Fruit fly (Drosophila melanogaster): ENCODE measurements around the gene CG33643.

Gene CG33643

DNA sequence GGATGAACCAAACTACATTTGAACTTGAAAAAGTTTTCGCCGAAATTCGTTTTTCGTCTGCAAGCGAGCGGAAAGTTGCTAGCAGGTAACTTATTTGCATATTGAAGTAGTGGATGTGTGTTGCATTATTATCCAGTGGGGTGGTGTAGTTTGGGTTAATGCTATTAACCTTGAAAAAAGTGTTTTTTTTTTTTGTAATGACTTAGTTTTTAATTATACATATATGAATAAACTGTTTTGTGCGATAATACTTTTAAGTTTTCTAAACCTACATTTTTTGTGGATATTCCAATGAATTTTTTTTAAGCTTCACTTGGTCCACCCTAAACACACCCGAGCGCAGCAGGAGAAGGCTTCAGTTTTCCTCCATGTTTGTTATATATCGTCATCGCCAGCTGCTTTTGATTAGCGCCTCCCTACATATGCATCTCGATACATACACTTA is 40.1 kb downstream of the CG33643 start:
- TF ChIP-seq Hnf4 (GFP tag; optimal IDR thresholded peaks at IDR 0.05) (peak; percentile 70), woc (GFP tag; optimal IDR thresholded peaks at IDR 0.05) (peak; percentile 75), CrebA (GFP tag; optimal IDR thresholded peaks at IDR 0.05; ENCODE audit: borderline replicate concordance) (peak; percentile 32), br (GFP tag; optimal IDR thresholded peaks at IDR 0.05) (peak; percentile 91), psq (GFP tag; optimal IDR thresholded peaks at IDR 0.05) (peak; percentile 81), Hr83 (GFP tag; optimal IDR thresholded peaks at IDR 0.05; ENCODE audit: poor library complexity, severe bottlenecking) (no peak), Rel (GFP tag; optimal IDR thresholded peaks at IDR 0.05) (peak; percentile 48), Rel (tag; optimal IDR thresholded peaks at IDR 0.05) (peak; percentile 40), tai (GFP tag; optimal IDR thresholded peaks at IDR 0.05) (peak; percentile 10), HLH106 (tag; optimal IDR thresholded peaks at IDR 0.05) (peak; percentile 79), dl (GFP tag; optimal IDR thresholded peaks at IDR 0.05; ENCODE audit: insufficient read depth in 1 of 2, partially characterized antibody in 2 of 2) (no peak), foxo (GFP tag; optimal IDR thresholded peaks at IDR 0.05) (peak in 1 of 2 experiments; percentile 91), Sp1 (GFP tag; optimal IDR thresholded peaks at IDR 0.05) (peak; percentile 95), fru (GFP tag; optimal IDR thresholded peaks at IDR 0.05) (peak; percentile 87), Dfd (GFP tag; optimal IDR thresholded peaks at IDR 0.05) (no peak), h (GFP tag; optimal IDR thresholded peaks at IDR 0.05) (peak; percentile 89), usp (GFP tag; optimal IDR thresholded peaks at IDR 0.05) (no peak), rgr (GFP tag; optimal IDR thresholded peaks at IDR 0.05) (peak; percentile 85), Myc (optimal IDR thresholded peaks at IDR 0.05) (no peak), dmrt93B (GFP tag; optimal IDR thresholded peaks at IDR 0.05) (peak; percentile 81), OdsH (GFP tag; optimal IDR thresholded peaks at IDR 0.05) (peak; percentile 85), Mio (GFP tag; optimal IDR thresholded peaks at IDR 0.05) (peak; percentile 52), CG32264 (GFP tag; optimal IDR thresholded peaks at IDR 0.05) (peak; percentile 53), sage (GFP tag; optimal IDR thresholded peaks at IDR 0.05) (peak; percentile 79), ey (GFP tag; optimal IDR thresholded peaks at IDR 0.05) (peak; percentile 82), Jra (GFP tag; optimal IDR thresholded peaks at IDR 0.05) (peak; percentile 29), Abd-B (GFP tag; optimal IDR thresholded peaks at IDR 0.05) (no peak), N (GFP tag; optimal IDR thresholded peaks at IDR 0.05) (no peak), CG9705 (GFP tag; optimal IDR thresholded peaks at IDR 0.05) (peak; percentile 73)

DNA sequence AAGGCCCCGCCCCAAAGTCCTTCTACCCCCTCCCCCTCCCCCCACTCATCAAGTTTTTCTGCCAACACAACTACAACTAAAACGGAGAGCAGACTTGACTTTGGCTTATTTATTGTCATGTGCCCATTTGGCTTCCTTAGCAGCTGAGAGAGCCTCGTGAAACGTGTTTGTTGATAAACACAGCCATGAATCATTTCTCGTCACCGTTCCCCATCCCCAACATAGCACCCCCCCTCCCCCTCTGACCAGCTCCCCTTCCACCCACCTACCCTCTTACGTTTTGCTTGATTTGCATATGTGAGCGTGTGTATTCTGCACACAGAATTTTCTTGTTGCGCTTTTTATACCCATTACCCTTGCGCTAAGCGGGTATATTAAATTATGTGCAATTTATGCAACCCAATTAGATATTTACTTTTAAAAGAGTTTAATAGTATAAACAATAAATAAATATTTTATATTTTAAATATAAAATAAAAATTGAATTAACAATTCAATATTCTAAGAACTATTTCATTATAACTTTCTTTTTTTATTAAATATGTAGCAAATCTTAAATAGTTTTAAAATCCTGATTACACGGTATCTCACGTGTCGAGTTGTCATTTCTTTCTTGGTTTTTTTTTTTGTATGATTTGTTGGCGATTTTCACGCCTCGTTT is 41.0 kb downstream of the CG33643 start:
- TF ChIP-seq dmrt93B (GFP tag; optimal IDR thresholded peaks at IDR 0.05) (peak; percentile 13), Mio (GFP tag; optimal IDR thresholded peaks at IDR 0.05) (no peak), foxo (GFP tag; optimal IDR thresholded peaks at IDR 0.05) (peak in 1 of 2 experiments; percentile 30), Abd-B (GFP tag; optimal IDR thresholded peaks at IDR 0.05) (no peak), CG32264 (GFP tag; optimal IDR thresholded peaks at IDR 0.05) (no peak), brk (GFP tag; optimal IDR thresholded peaks at IDR 0.05) (no peak), dl (GFP tag; optimal IDR thresholded peaks at IDR 0.05; ENCODE audit: insufficient read depth in 1 of 2, partially characterized antibody in 2 of 2) (no peak), tai (GFP tag; optimal IDR thresholded peaks at IDR 0.05) (no peak), rgr (GFP tag; optimal IDR thresholded peaks at IDR 0.05) (no peak), dsf (GFP tag; optimal IDR thresholded peaks at IDR 0.05; ENCODE audit: borderline replicate concordance) (no peak), N (GFP tag; optimal IDR thresholded peaks at IDR 0.05) (no peak), Rel (GFP tag; optimal IDR thresholded peaks at IDR 0.05) (no peak), Rel (tag; optimal IDR thresholded peaks at IDR 0.05) (no peak), Dif (GFP tag; optimal IDR thresholded peaks at IDR 0.05; ENCODE audit: partially characterized antibody) (no peak), pan (optimal IDR thresholded peaks at IDR 0.05) (no peak), Hr83 (GFP tag; optimal IDR thresholded peaks at IDR 0.05; ENCODE audit: poor library complexity, severe bottlenecking) (no peak), CG9705 (GFP tag; optimal IDR thresholded peaks at IDR 0.05) (no peak), jim (GFP tag; optimal IDR thresholded peaks at IDR 0.05) (no peak), Vsx2 (GFP tag; optimal IDR thresholded peaks at IDR 0.05; ENCODE audit: partially characterized antibody) (no peak), lola (GFP tag; optimal IDR thresholded peaks at IDR 0.05) (no peak), Myc (optimal IDR thresholded peaks at IDR 0.05) (no peak), Hr78 (GFP tag; optimal IDR thresholded peaks at IDR 0.05) (no peak), Hnf4 (GFP tag; optimal IDR thresholded peaks at IDR 0.05) (no peak), HLH106 (tag; optimal IDR thresholded peaks at IDR 0.05) (peak; percentile 48), CrebA (GFP tag; optimal IDR thresholded peaks at IDR 0.05; ENCODE audit: borderline replicate concordance) (no peak), GATAd (GFP tag; optimal IDR thresholded peaks at IDR 0.05) (no peak), Jra (GFP tag; optimal IDR thresholded peaks at IDR 0.05) (no peak), OdsH (GFP tag; optimal IDR thresholded peaks at IDR 0.05) (no peak), ey (GFP tag; optimal IDR thresholded peaks at IDR 0.05) (no peak), woc (GFP tag; optimal IDR thresholded peaks at IDR 0.05) (peak; percentile 23), sv (GFP tag; optimal IDR thresholded peaks at IDR 0.05) (no peak), Dfd (GFP tag; optimal IDR thresholded peaks at IDR 0.05) (no peak), br (GFP tag; optimal IDR thresholded peaks at IDR 0.05) (no peak), Sp1 (GFP tag; optimal IDR thresholded peaks at IDR 0.05) (peak; percentile 42), usp (GFP tag; optimal IDR thresholded peaks at IDR 0.05) (no peak), sage (GFP tag; optimal IDR thresholded peaks at IDR 0.05) (no peak), psq (GFP tag; optimal IDR thresholded peaks at IDR 0.05) (peak; percentile 46), h (GFP tag; optimal IDR thresholded peaks at IDR 0.05) (peak; percentile 2), fru (GFP tag; optimal IDR thresholded peaks at IDR 0.05) (peak; percentile 17)
